Worm (Caenorhabditis elegans) whole organism, L1 larva: Measurements from ENCODE around the gene eif-3.L.
"Not testable (repeated sequence)": the region's sequence is repeated elsewhere in the genome, so short reads cannot be mapped to it uniquely, and the experiment has no call there.

Experiments used
- C16A3.4 ChIP-seq: fragments of 150-350 bp; optimal IDR thresholded peaks from 2 replicates; lab custom pipeline; 2014; ENCODE audit warnings: missing biosample characterization, missing genetic modification characterization
- C34B4.2 ChIP-seq: sonication (generic microtip); optimal IDR thresholded peaks from 2 replicates; lab custom pipeline; 2017; ENCODE audit warnings: mild to moderate bottlenecking, missing genetic modification characterization, missing compliant biosample characterization
- Y116A8C.19 ChIP-seq: sonication (generic microtip); optimal IDR thresholded peaks from 2 replicates; lab custom pipeline; 2016; ENCODE audit warnings: missing compliant biosample characterization, missing genetic modification characterization, borderline replicate concordance
- alr-1 ChIP-seq: fragments of 200-800 bp; sonication (Bioruptor generic); optimal IDR thresholded peaks from 2 replicates; lab custom pipeline; 2018; ENCODE audit warnings: borderline replicate concordance, mild to moderate bottlenecking, missing genetic modification characterization, missing compliant biosample characterization
- ama-1 ChIP-seq: fragments of 150-350 bp; optimal IDR thresholded peaks from 2 replicates; lab custom pipeline; 2014
- ceh-8 ChIP-seq: fragments of 200-800 bp; sonication (Bioruptor generic); optimal IDR thresholded peaks from 2 replicates; lab custom pipeline; 2018; ENCODE audit warnings: mild to moderate bottlenecking, missing genetic modification characterization, moderate library complexity, missing compliant biosample characterization
- ces-1 ChIP-seq: fragments of 150-350 bp; optimal IDR thresholded peaks from 2 replicates; lab custom pipeline; 2014; ENCODE audit warnings: missing biosample characterization, missing genetic modification reagents, missing genetic modification characterization
- dpl-1 ChIP-seq, 3 experiments: fragments of 150-350 bp in 2 of 3; sonication (generic microtip) in 1 of 3; optimal IDR thresholded peaks; 2 replicates each; lab custom pipeline; 2014 to 2017; ENCODE audit warnings: missing biosample characterization in 3 of 3, missing genetic modification characterization in 3 of 3, missing genetic modification reagents in 3 of 3
- efl-1 ChIP-seq, 4 experiments: fragments of 150-350 bp; optimal IDR thresholded peaks in 3 of 4; peaks in 1 of 4; 1 replicate in 1 of 4; 2 replicates in 3 of 4; lab custom pipeline; 2014; ENCODE audit warnings: missing biosample characterization in 2 of 4, missing genetic modification characterization in 2 of 4, missing genetic modification reagents in 2 of 4
- egl-13 ChIP-seq: sonication (generic microtip); optimal IDR thresholded peaks from 2 replicates; lab custom pipeline; 2016; ENCODE audit warnings: missing genotype, missing genetic modification reagents, missing genetic modification characterization, missing compliant biosample characterization
- elt-2 ChIP-seq: sonication (generic microtip); optimal IDR thresholded peaks from 2 replicates; lab custom pipeline; 2016; ENCODE audit warnings: missing genetic modification characterization, mild to moderate bottlenecking, inconsistent platforms, missing compliant biosample characterization, missing genetic modification reagents
- ets-5 ChIP-seq: fragments of 200-800 bp; sonication (Bioruptor generic); IDR thresholded peaks from 2 replicates; pipeline ENCODE4 v1.3.6; 2022; ENCODE audit warnings: missing genetic modification characterization, missing compliant biosample characterization
- fos-1 ChIP-seq: fragments of 150-350 bp; optimal IDR thresholded peaks from 2 replicates; lab custom pipeline; 2014; ENCODE audit warnings: missing biosample characterization, missing genetic modification characterization
- isw-1 ChIP-seq: fragments of 200-800 bp; sonication (Bioruptor generic); IDR thresholded peaks from 2 replicates; pipeline ENCODE4 v1.3.6; 2022; ENCODE audit warnings: missing genetic modification characterization, missing compliant biosample characterization
- lin-35 ChIP-seq, 2 experiments: fragments of 150-350 bp; optimal IDR thresholded peaks; 2 replicates each; lab custom pipeline; 2014; ENCODE audit warnings: missing biosample characterization in 2 of 2, missing genetic modification characterization in 2 of 2, missing genetic modification reagents in 2 of 2
- lsy-2 ChIP-seq, 2 experiments: fragments of 150-350 bp; optimal IDR thresholded peaks; 2 replicates each; lab custom pipeline; 2014; ENCODE audit warnings: missing biosample characterization in 2 of 2, missing genetic modification characterization in 2 of 2
- mdl-1 ChIP-seq, 2 experiments: fragments of 150-350 bp; optimal IDR thresholded peaks; 2 replicates each; lab custom pipeline; 2014 to 2017; ENCODE audit warnings: missing biosample characterization in 2 of 2, missing genetic modification characterization in 2 of 2, inconsistent platforms in 1 of 2
- mep-1 ChIP-seq: fragments of 150-350 bp; optimal IDR thresholded peaks from 2 replicates; lab custom pipeline; 2014; ENCODE audit warnings: missing biosample characterization, missing genetic modification characterization
- nhr-237 ChIP-seq: fragments of 150-350 bp; optimal IDR thresholded peaks from 2 replicates; lab custom pipeline; 2014; ENCODE audit warnings: missing biosample characterization, missing genetic modification characterization
- nhr-28 ChIP-seq: fragments of 150-350 bp; optimal IDR thresholded peaks from 2 replicates; lab custom pipeline; 2014; ENCODE audit warnings: missing biosample characterization, missing genetic modification characterization
- nhr-47 ChIP-seq: sonication (generic microtip); optimal IDR thresholded peaks from 2 replicates; lab custom pipeline; 2016; ENCODE audit warnings: mild to moderate bottlenecking, missing genetic modification characterization, moderate library complexity, missing compliant biosample characterization
- nhr-71 ChIP-seq: sonication (generic microtip); optimal IDR thresholded peaks from 2 replicates; lab custom pipeline; 2016; ENCODE audit warnings: mild to moderate bottlenecking, missing genetic modification characterization, moderate library complexity, missing compliant biosample characterization
- nhr-90 ChIP-seq: sonication (generic microtip); optimal IDR thresholded peaks from 2 replicates; lab custom pipeline; 2016; ENCODE audit warnings: mild to moderate bottlenecking, missing genetic modification characterization, missing compliant biosample characterization; ENCODE audit not compliant: poor library complexity
- snu-23 ChIP-seq: sonication (generic microtip); optimal IDR thresholded peaks from 2 replicates; lab custom pipeline; 2016; ENCODE audit warnings: missing genetic modification characterization, missing compliant biosample characterization
- sptf-1 ChIP-seq: fragments of 150-350 bp; optimal IDR thresholded peaks from 2 replicates; lab custom pipeline; 2014; ENCODE audit warnings: missing biosample characterization, missing genetic modification characterization
- swsn-7 ChIP-seq: sonication (generic microtip); optimal IDR thresholded peaks from 2 replicates; lab custom pipeline; 2016; ENCODE audit warnings: missing genetic modification characterization, missing compliant biosample characterization
- tlp-1 ChIP-seq: fragments of 150-350 bp; optimal IDR thresholded peaks from 2 replicates; lab custom pipeline; 2014; ENCODE audit warnings: missing biosample characterization, missing genetic modification characterization
- unc-30 ChIP-seq: sonication (generic microtip); optimal IDR thresholded peaks from 2 replicates; lab custom pipeline; 2017; ENCODE audit warnings: missing biosample characterization, missing genetic modification characterization
- unc-62 ChIP-seq: fragments of 150-350 bp; optimal IDR thresholded peaks from 2 replicates; lab custom pipeline; 2014; ENCODE audit warnings: missing biosample characterization, missing genetic modification reagents, missing genetic modification characterization
- unc-86 ChIP-seq: sonication (generic microtip); optimal IDR thresholded peaks from 2 replicates; lab custom pipeline; 2016; ENCODE audit warnings: missing genetic modification characterization, missing compliant biosample characterization
- vab-15 ChIP-seq: sonication (generic microtip); optimal IDR thresholded peaks from 2 replicates; lab custom pipeline; 2017; ENCODE audit warnings: missing genotype, mild to moderate bottlenecking, missing genetic modification characterization, missing compliant biosample characterization

The eif-3.L gene

ce11 chrII:5622383-5622939, at the start of gene eif-3.L, which contains the start of gene npl-4.2:
TSS of gene eif-3.L (minus strand) at chrII:5622483.
TSS of gene npl-4.2 (plus strand) at chrII:5622889.
- TF ChIP-seq ces-1 (GFP tag; lab: Kevin White, UChicago); efl-1 (optimal IDR thresholded peaks at IDR 0.05; lab: Kevin White, UChicago); efl-1 (GFP tag; optimal IDR thresholded peaks at IDR 0.05 in 1 of 2; lab: Kevin White, UChicago); Y116A8C.19 (tag; lab: Kevin White, UChicago): not testable (repeated sequence)

ce11 chrII:5669580-5669979, 47.3 kb upstream of the eif-3.L start, which contains the start of gene C25H3.17:
TSS of gene C25H3.17 (minus strand) at chrII:5669680.
- TF ChIP-seq tlp-1 (no peak), C34B4.2 (tag; lab: Kevin White, UChicago) (no peak), mep-1 (tag; lab: Kevin White, UChicago) (no peak), C16A3.4 (tag; lab: Kevin White, UChicago) (no peak), nhr-47 (tag; lab: Kevin White, UChicago) (no peak), egl-13 (tag; lab: Kevin White, UChicago) (no peak), ets-5 (no peak), vab-15 (no peak), isw-1 (GFP tag; lab: Robert Waterston, UW) (no peak)

- TF ChIP-seq nhr-28 (no peak), nhr-90 (tag; lab: Kevin White, UChicago) (no peak), lsy-2 (tag; optimal IDR thresholded peaks at IDR 0.05; lab: Kevin White, UChicago) (no peak), lin-35 (GFP tag; optimal IDR thresholded peaks at IDR 0.05; lab: Kevin White, UChicago) (no peak), ama-1 (lab: Kevin White, UChicago) (no peak), swsn-7 (tag; lab: Kevin White, UChicago) (no peak), unc-86 (tag; lab: Kevin White, UChicago) (no peak), mdl-1 (tag; optimal IDR thresholded peaks at IDR 0.05; lab: Kevin White, UChicago) (no peak), fos-1 (no peak), ceh-8 (GFP tag; lab: Kevin White, UChicago) (no peak), egl-13 (tag; lab: Kevin White, UChicago) (no peak), mep-1 (tag; lab: Kevin White, UChicago) (no peak)
Measured at ce11 chrII:5668830-5669229, 46.5 kb upstream of the eif-3.L start, which contains the start of gene C25H3.7. TSS of gene C25H3.7 (minus strand) at chrII:5668930.

ce11 chrII:5667540-5667939, 45.3 kb upstream of the eif-3.L start:
- no peak for TF ChIP-seq swsn-7 (tag; lab: Kevin White, UChicago)
- TF ChIP-seq nhr-71 (tag; lab: Kevin White, UChicago), result no peak
- no peak for TF ChIP-seq ces-1 (GFP tag; lab: Kevin White, UChicago)
- no peak for TF ChIP-seq nhr-237
- TF ChIP-seq vab-15, result no peak
- TF ChIP-seq alr-1 (tag; lab: Kevin White, UChicago), result no peak
- TF ChIP-seq ets-5, result no peak
- no peak for TF ChIP-seq egl-13 (tag; lab: Kevin White, UChicago)

ce11 chrII:5665991-5666390, 43.7 kb upstream of the eif-3.L start, which contains the start of gene C25H3.16:
TSS of gene C25H3.16 (plus strand) at chrII:5666291.
- TF ChIP-seq unc-30 (tag; lab: Kevin White, UChicago) (no peak), sptf-1 (no peak), unc-62 (GFP tag; lab: Kevin White, UChicago) (no peak), nhr-47 (tag; lab: Kevin White, UChicago) (no peak), snu-23 (GFP tag; lab: Kevin White, UChicago) (no peak), elt-2 (tag; lab: Kevin White, UChicago) (no peak), C16A3.4 (tag; lab: Kevin White, UChicago) (no peak), dpl-1 (GFP tag; optimal IDR thresholded peaks at IDR 0.05; lab: Kevin White, UChicago) (no peak)
